Worm (Caenorhabditis elegans): ENCODE measurements around the gene cest-34.

cest-34 gene

DNA sequence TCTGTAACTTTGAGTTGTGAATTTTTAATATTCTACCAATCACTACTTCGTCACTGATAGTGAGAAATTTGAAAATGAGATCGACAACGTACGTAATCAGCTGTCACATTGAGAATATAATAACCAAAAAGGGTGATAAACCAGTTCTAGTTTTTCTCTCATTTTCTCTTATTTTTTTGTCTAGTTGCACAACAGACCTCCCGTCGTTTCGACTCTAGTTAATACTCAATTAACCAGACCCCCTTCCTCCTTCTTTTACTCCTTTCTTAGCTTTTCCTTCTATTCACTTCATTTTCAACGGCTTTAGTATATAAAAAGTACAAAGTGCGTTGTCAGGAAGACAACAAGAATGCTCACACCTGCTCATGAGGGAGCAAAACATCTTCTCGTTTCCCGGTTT is 50.6 kb downstream of the cest-34 start, which contains the start of gene ZC487.1:
TSS of gene ZC487.1 (plus strand) at position 301 of the 400 bp plus-strand sequence.
- TF ChIP-seq F49E8.2 (tag; optimal IDR thresholded peaks at IDR 0.05; ENCODE audit: borderline replicate concordance) (no peak), Y48G9A.11 (GFP tag; IDR thresholded peaks at IDR 0.05) (no peak), F10B5.3 (tag; optimal IDR thresholded peaks at IDR 0.05) (no peak), dmd-6 (GFP tag; IDR thresholded peaks at IDR 0.05) (no peak), unc-39 (tag; optimal IDR thresholded peaks at IDR 0.05) (no peak), nhr-41 (GFP tag; IDR thresholded peaks at IDR 0.05) (no peak), dmd-8 (GFP tag; IDR thresholded peaks at IDR 0.05) (no peak), ZK546.5 (tag; optimal IDR thresholded peaks at IDR 0.05) (no peak), zip-2 (tag; optimal IDR thresholded peaks at IDR 0.05) (no peak), zip-11 (GFP tag; IDR thresholded peaks at IDR 0.05) (no peak), mxl-3 (GFP tag; optimal IDR thresholded peaks at IDR 0.05) (no peak), ceh-28 (tag; optimal IDR thresholded peaks at IDR 0.05) (no peak), nhr-76 (tag; optimal IDR thresholded peaks at IDR 0.05) (no peak), egl-43 (GFP tag; IDR thresholded peaks at IDR 0.05) (no peak), hlh-11 (tag; optimal IDR thresholded peaks at IDR 0.05) (no peak), ceh-20 (GFP tag; IDR thresholded peaks at IDR 0.05) (no peak), ceh-82 (tag; optimal IDR thresholded peaks at IDR 0.05) (no peak), ces-1 (GFP tag; optimal IDR thresholded peaks at IDR 0.05) (no peak)
